Worm (Caenorhabditis elegans) whole organism, late embryonic: Measurements from ENCODE around the gene Y46G5A.20.

ENCODE experiments used
- K02D7.2 ChIP-seq: sonication (generic microtip); optimal IDR thresholded peaks from 2 replicates; lab custom pipeline; 2017; ENCODE audit warnings: mild to moderate bottlenecking, missing genetic modification characterization, missing compliant biosample characterization
- K09A11.1 ChIP-seq: sonication (generic microtip); optimal IDR thresholded peaks from 2 replicates; lab custom pipeline; 2017; ENCODE audit warnings: antibody characterized with exemption, mild to moderate bottlenecking, missing genetic modification characterization, missing compliant biosample characterization; ENCODE audit not compliant: insufficient read depth
- ceh-24 ChIP-seq: sonication (generic microtip); optimal IDR thresholded peaks from 2 replicates; lab custom pipeline; 2016; ENCODE audit warnings: mild to moderate bottlenecking, missing genetic modification characterization, missing compliant biosample characterization
- ceh-48 ChIP-seq: sonication (generic microtip); optimal IDR thresholded peaks from 2 replicates; lab custom pipeline; 2016; ENCODE audit warnings: missing genetic modification characterization, inconsistent platforms, missing compliant biosample characterization
- dmd-4 ChIP-seq: sonication (generic microtip); optimal IDR thresholded peaks from 2 replicates; lab custom pipeline; 2016; ENCODE audit warnings: borderline replicate concordance, missing genetic modification characterization, missing compliant biosample characterization
- dve-1 ChIP-seq: sonication (generic microtip); optimal IDR thresholded peaks from 2 replicates; lab custom pipeline; 2017; ENCODE audit warnings: antibody characterized with exemption, mild to moderate bottlenecking, missing genetic modification characterization, missing compliant biosample characterization
- nfya-1 ChIP-seq: sonication (generic microtip); optimal IDR thresholded peaks from 2 replicates; lab custom pipeline; 2017; ENCODE audit warnings: missing genetic modification characterization, mild to moderate bottlenecking, missing compliant biosample characterization, antibody characterized with exemption, moderate library complexity
- nhr-11 ChIP-seq: fragments of 150-350 bp; optimal IDR thresholded peaks from 2 replicates; lab custom pipeline; 2014; ENCODE audit warnings: missing biosample characterization, missing genetic modification characterization
- npax-4 ChIP-seq: sonication (generic microtip); optimal IDR thresholded peaks from 2 replicates; lab custom pipeline; 2016; ENCODE audit warnings: missing genetic modification characterization, missing compliant biosample characterization
- rnt-1 ChIP-seq: sonication (generic microtip); optimal IDR thresholded peaks from 2 replicates; lab custom pipeline; 2016; ENCODE audit warnings: missing genetic modification characterization, missing compliant biosample characterization
- tbx-2 ChIP-seq: sonication (generic microtip); optimal IDR thresholded peaks from 2 replicates; lab custom pipeline; 2016; ENCODE audit warnings: missing genetic modification characterization, missing compliant biosample characterization

ce11 chrII:12805161-12805560 lies 5.6 kb upstream of the Y46G5A.20 start, which contains the start of the genes Y46G5A.18 and Y46G5A.47:
- TF ChIP-seq rnt-1 (tag; lab: Kevin White, UChicago): no peak
- TF ChIP-seq ceh-24 (tag; lab: Kevin White, UChicago): no peak
- no peak for TF ChIP-seq K09A11.1
- TF ChIP-seq dmd-4 (tag; lab: Kevin White, UChicago): no peak
- TF ChIP-seq npax-4 (tag; lab: Kevin White, UChicago): no peak
- no peak for TF ChIP-seq nfya-1 (tag; lab: Kevin White, UChicago)
- no peak for TF ChIP-seq nhr-11
- no peak for TF ChIP-seq dve-1 (tag; lab: Kevin White, UChicago)
- peak; percentile 64 for TF ChIP-seq ceh-48 (tag; lab: Kevin White, UChicago)
- no peak for TF ChIP-seq K02D7.2 (tag; lab: Kevin White, UChicago)
- no peak for TF ChIP-seq tbx-2
